Worm (Caenorhabditis elegans) whole organism, young adult: ENCODE results near the gene madf-3.

Experiments
- B0336.3 ChIP-seq: fragments of 200-800 bp; sonication (Bioruptor generic); IDR thresholded peaks from 2 replicates; pipeline ENCODE4 v1.3.6; 2022; ENCODE audit warnings: missing genetic modification characterization, missing compliant biosample characterization
- D2030.7 ChIP-seq: fragments of 200-800 bp; sonication (Bioruptor generic); IDR thresholded peaks from 2 replicates; pipeline ENCODE4 v1.3.6; 2022; ENCODE audit warnings: missing genetic modification reagents, missing genetic modification characterization, missing compliant biosample characterization
- F33H1.4 ChIP-seq: fragments of 200-800 bp; sonication (Bioruptor generic); IDR thresholded peaks from 2 replicates; pipeline ENCODE4 v1.3.6; 2022; ENCODE audit warnings: missing genetic modification reagents, missing genetic modification characterization, missing compliant biosample characterization
- F37B4.10 ChIP-seq: fragments of 200-800 bp; sonication (Bioruptor generic); IDR thresholded peaks from 2 replicates; pipeline ENCODE4 v1.3.6; 2022; ENCODE audit warnings: missing genetic modification characterization, missing compliant biosample characterization
- F55B11.4 ChIP-seq: sonication (generic microtip); optimal IDR thresholded peaks from 2 replicates; lab custom pipeline; 2016; ENCODE audit warnings: missing compliant biosample characterization, missing genetic modification characterization, borderline replicate concordance; ENCODE audit not compliant: insufficient read depth
- F57C9.4 ChIP-seq: sonication (generic microtip); optimal IDR thresholded peaks from 2 replicates; lab custom pipeline; 2017; ENCODE audit warnings: mild to moderate bottlenecking, missing genetic modification characterization, missing compliant biosample characterization
- K11D2.4 ChIP-seq: fragments of 200-800 bp; sonication (Bioruptor generic); IDR thresholded peaks from 2 replicates; pipeline ENCODE4 v1.3.6; 2022; ENCODE audit warnings: missing genetic modification reagents, missing genetic modification characterization, missing compliant biosample characterization
- K12H6.12 ChIP-seq: fragments of 200-800 bp; sonication (Bioruptor generic); optimal IDR thresholded peaks from 2 replicates; lab custom pipeline; 2018; ENCODE audit warnings: mild to moderate bottlenecking, missing genetic modification characterization, missing compliant biosample characterization
- T07F8.4 ChIP-seq: sonication (generic microtip); optimal IDR thresholded peaks from 2 replicates; lab custom pipeline; 2016; ENCODE audit warnings: mild to moderate bottlenecking, missing genetic modification characterization, moderate library complexity, missing compliant biosample characterization
- Y53F4B.3 ChIP-seq: fragments of 200-800 bp; sonication (Bioruptor generic); IDR thresholded peaks from 2 replicates; pipeline ENCODE4 v1.3.6; 2022; ENCODE audit warnings: missing genetic modification reagents, missing genetic modification characterization, missing compliant biosample characterization
- Y95B8A.8 ChIP-seq: fragments of 200-800 bp; sonication (Bioruptor generic); IDR thresholded peaks from 2 replicates; pipeline ENCODE4 v1.3.6; 2022; ENCODE audit warnings: missing genetic modification reagents, missing genetic modification characterization, missing compliant biosample characterization
- aptf-3 ChIP-seq: fragments of 200-800 bp; sonication (Bioruptor generic); IDR thresholded peaks from 2 replicates; pipeline ENCODE4 v1.3.6; 2022; ENCODE audit warnings: missing genetic modification characterization, missing compliant biosample characterization
- atf-7 ChIP-seq: sonication (generic microtip); optimal IDR thresholded peaks from 2 replicates; lab custom pipeline; 2017; ENCODE audit warnings: mild to moderate bottlenecking, missing genetic modification characterization, missing compliant biosample characterization
- attf-3 ChIP-seq: fragments of 200-800 bp; sonication (Bioruptor generic); conservative IDR thresholded peaks from 2 replicates; pipeline ENCODE4 v1.3.6; 2022; ENCODE audit warnings: missing genetic modification reagents, missing genetic modification characterization, missing compliant biosample characterization
- attf-6 ChIP-seq: fragments of 200-800 bp; sonication (Bioruptor generic); IDR thresholded peaks from 2 replicates; pipeline ENCODE4 v1.3.6; 2022; ENCODE audit warnings: missing genetic modification reagents, missing genetic modification characterization, missing compliant biosample characterization
- bed-1 ChIP-seq: fragments of 200-800 bp; sonication (Bioruptor generic); IDR thresholded peaks from 2 replicates; pipeline ENCODE4 v1.3.6; 2022; ENCODE audit warnings: missing genetic modification reagents, missing genetic modification characterization, missing compliant biosample characterization
- ceh-27 ChIP-seq: fragments of 200-800 bp; sonication (Bioruptor generic); optimal IDR thresholded peaks from 2 replicates; lab custom pipeline; 2018; ENCODE audit warnings: mild to moderate bottlenecking, missing genetic modification characterization, moderate library complexity, missing compliant biosample characterization
- ceh-91 ChIP-seq: fragments of 200-800 bp; sonication (Bioruptor generic); IDR thresholded peaks from 2 replicates; pipeline ENCODE4 v1.3.6; 2022; ENCODE audit warnings: missing genetic modification reagents, missing genetic modification characterization, missing compliant biosample characterization
- dpff-1 ChIP-seq: sonication (generic microtip); optimal IDR thresholded peaks from 2 replicates; lab custom pipeline; 2017; ENCODE audit warnings: mild to moderate bottlenecking, missing genetic modification characterization, missing compliant biosample characterization
- efl-1 ChIP-seq: fragments of 150-350 bp; optimal IDR thresholded peaks from 2 replicates; lab custom pipeline; 2014; ENCODE audit warnings: missing biosample characterization, missing genetic modification reagents, missing genetic modification characterization
- fkh-3 ChIP-seq: sonication (generic microtip); optimal IDR thresholded peaks from 2 replicates; lab custom pipeline; 2016; ENCODE audit warnings: mild to moderate bottlenecking, missing genetic modification characterization, missing compliant biosample characterization
- him-1 ChIP-seq: sonication (generic microtip); optimal IDR thresholded peaks from 2 replicates; lab custom pipeline; 2016; ENCODE audit warnings: missing genotype, missing genetic modification reagents, missing genetic modification characterization, missing compliant biosample characterization
- let-526 ChIP-seq: fragments of 200-800 bp; sonication (Bioruptor generic); IDR thresholded peaks from 2 replicates; pipeline ENCODE4 v1.3.6; 2022; ENCODE audit warnings: missing genetic modification reagents, missing genetic modification characterization, missing compliant biosample characterization
- lin-35 ChIP-seq, 3 experiments: fragments of 150-350 bp in 2 of 3; sonication (generic microtip) in 1 of 3; optimal IDR thresholded peaks; 2 replicates each; lab custom pipeline; 2014 to 2018; ENCODE audit warnings: missing biosample characterization in 3 of 3, missing genetic modification characterization in 3 of 3, missing genetic modification reagents in 3 of 3
- lin-54 ChIP-seq: fragments of 200-800 bp; sonication (Bioruptor generic); optimal IDR thresholded peaks from 2 replicates; lab custom pipeline; 2018; ENCODE audit warnings: mild to moderate bottlenecking, missing genetic modification characterization, missing compliant biosample characterization
- lsl-1 ChIP-seq: fragments of 200-800 bp; sonication (Bioruptor generic); optimal IDR thresholded peaks from 2 replicates; lab custom pipeline; 2018; ENCODE audit warnings: mild to moderate bottlenecking, missing genetic modification characterization, moderate library complexity, missing compliant biosample characterization
- madf-3 ChIP-seq: fragments of 200-800 bp; sonication (Bioruptor generic); IDR thresholded peaks from 2 replicates; pipeline ENCODE4 v1.3.6; 2022; ENCODE audit warnings: missing genetic modification reagents, missing genetic modification characterization, missing compliant biosample characterization
- madf-6 ChIP-seq: fragments of 200-800 bp; sonication (Bioruptor generic); IDR thresholded peaks from 2 replicates; pipeline ENCODE4 v1.3.6; 2022; ENCODE audit warnings: missing genetic modification reagents, missing genetic modification characterization, missing compliant biosample characterization
- madf-8 ChIP-seq: fragments of 200-800 bp; sonication (Bioruptor generic); conservative IDR thresholded peaks from 2 replicates; pipeline ENCODE4 v1.3.6; 2022; ENCODE audit warnings: missing genetic modification reagents, missing genetic modification characterization, missing compliant biosample characterization
- mes-4 ChIP-seq: sonication (generic microtip); optimal IDR thresholded peaks from 2 replicates; lab custom pipeline; 2016; ENCODE audit warnings: missing genotype, missing genetic modification characterization, missing compliant biosample characterization
- pbrm-1 ChIP-seq: fragments of 200-800 bp; sonication (Bioruptor generic); IDR thresholded peaks from 2 replicates; pipeline ENCODE4 v1.3.6; 2022; ENCODE audit warnings: missing genetic modification reagents, missing genetic modification characterization, missing compliant biosample characterization
- pha-4 ChIP-seq: fragments of 150-350 bp; sonication (generic microtip); optimal IDR thresholded peaks from 2 replicates; lab custom pipeline; 2014; ENCODE audit warnings: missing biosample characterization, missing genetic modification reagents, missing genetic modification characterization
- rec-8 ChIP-seq, 2 experiments: sonication (generic microtip); optimal IDR thresholded peaks; 2 replicates each; lab custom pipeline; 2016; ENCODE audit warnings: mild to moderate bottlenecking in 2 of 2, missing genetic modification characterization in 2 of 2, missing genetic modification reagents in 2 of 2, missing genotype in 2 of 2, missing biosample characterization in 1 of 2, missing compliant biosample characterization in 1 of 2, moderate library complexity in 1 of 2
- rpc-1 ChIP-seq, 2 experiments: fragments of 150-350 bp in 1 of 2; sonication (generic microtip) in 1 of 2; optimal IDR thresholded peaks; 2 replicates each; lab custom pipeline; 2014 to 2018; ENCODE audit warnings: missing biosample characterization in 1 of 2, missing genetic modification characterization in 1 of 2, missing genetic modification reagents in 1 of 2, missing genotype in 1 of 2
- sea-2 ChIP-seq: fragments of 200-800 bp; sonication (Bioruptor generic); IDR thresholded peaks from 2 replicates; pipeline ENCODE4 v1.3.6; 2022; ENCODE audit warnings: missing genetic modification characterization, missing compliant biosample characterization
- snpc-3.4 ChIP-seq: sonication (generic microtip); optimal IDR thresholded peaks from 2 replicates; lab custom pipeline; 2017; ENCODE audit warnings: missing genetic modification characterization, mild to moderate bottlenecking, missing compliant biosample characterization, antibody characterized with exemption, moderate library complexity, missing genotype, missing genetic modification reagents
- snpc-4 ChIP-seq, 5 experiments: fragments of 150-350 bp in 1 of 5; sonication (generic microtip) in 4 of 5; optimal IDR thresholded peaks; 2 replicates each; lab custom pipeline; 2014 to 2018; ENCODE audit warnings: missing genetic modification characterization in 5 of 5, missing biosample characterization in 3 of 5, antibody characterized with exemption in 2 of 5, mild to moderate bottlenecking in 2 of 5, missing compliant biosample characterization in 2 of 5, missing genotype in 2 of 5, moderate library complexity in 2 of 5, missing genetic modification reagents in 1 of 5
- sptf-2 ChIP-seq: fragments of 200-800 bp; sonication (Bioruptor generic); optimal IDR thresholded peaks from 2 replicates; lab custom pipeline; 2018; ENCODE audit warnings: mild to moderate bottlenecking, missing genetic modification characterization, missing compliant biosample characterization
- xnd-1 ChIP-seq: sonication (generic microtip); optimal IDR thresholded peaks from 2 replicates; lab custom pipeline; 2016; ENCODE audit warnings: missing genotype, missing genetic modification reagents, missing genetic modification characterization, missing compliant biosample characterization
- zfh-2 ChIP-seq: fragments of 200-800 bp; sonication (Bioruptor generic); conservative IDR thresholded peaks from 2 replicates; pipeline ENCODE4 v1.3.6; 2022; ENCODE audit warnings: missing genetic modification reagents, missing genetic modification characterization, missing compliant biosample characterization
- ztf-25 ChIP-seq: fragments of 200-800 bp; sonication (Bioruptor generic); IDR thresholded peaks from 2 replicates; pipeline ENCODE4 v1.3.6; 2022; ENCODE audit warnings: missing genetic modification reagents, missing genetic modification characterization, missing compliant biosample characterization
- ztf-26 ChIP-seq: sonication (generic microtip); optimal IDR thresholded peaks from 2 replicates; lab custom pipeline; 2017; ENCODE audit warnings: missing genetic modification characterization, missing compliant biosample characterization
- ztf-3 ChIP-seq: fragments of 200-800 bp; sonication (Bioruptor generic); optimal IDR thresholded peaks from 2 replicates; lab custom pipeline; 2018; ENCODE audit warnings: mild to moderate bottlenecking, missing genetic modification characterization, missing compliant biosample characterization

The madf-3 gene

ce11 chrII:4372406-4372805 lies 37.9 kb downstream of the madf-3 start, which contains the start of gene paic-1 (continued):
- TF ChIP-seq aptf-3 (GFP tag; lab: Robert Waterston, UW) (no peak), F55B11.4 (no peak), F57C9.4 (tag; lab: Kevin White, UChicago) (no peak), attf-6 (GFP tag; lab: Robert Waterston, UW) (no peak), B0336.3 (peak; percentile 53; the same call in 1 of the 2 replicates), mes-4 (tag; lab: Kevin White, UChicago) (no peak), Y53F4B.3 (GFP tag; lab: Robert Waterston, UW) (no peak), K12H6.12 (no peak), him-1 (tag; lab: Kevin White, UChicago) (no peak), dpff-1 (tag; lab: Kevin White, UChicago) (no peak), lin-35 (GFP tag; optimal IDR thresholded peaks at IDR 0.05; lab: Kevin White, UChicago) (peak in 1 of 3 experiments; percentile 37), ceh-27 (GFP tag; lab: Kevin White, UChicago) (no peak), bed-1 (no peak), snpc-3.4 (tag; lab: Kevin White, UChicago) (no peak), attf-3 (no peak), let-526 (GFP tag; lab: Robert Waterston, UW) (no peak), pha-4 (tag; lab: Kevin White, UChicago) (no peak), snpc-4 (GFP tag; optimal IDR thresholded peaks at IDR 0.05; lab: Kevin White, UChicago) (no peak), snpc-4 (tag; optimal IDR thresholded peaks at IDR 0.05; lab: Kevin White, UChicago) (no peak), ztf-26 (tag; lab: Kevin White, UChicago) (no peak), rpc-1 (optimal IDR thresholded peaks at IDR 0.05; lab: Kevin White, UChicago) (no peak), rpc-1 (tag; optimal IDR thresholded peaks at IDR 0.05; lab: Kevin White, UChicago) (no peak), F37B4.10 (GFP tag; lab: Robert Waterston, UW) (no peak), fkh-3 (tag; lab: Kevin White, UChicago) (no peak), Y95B8A.8 (GFP tag; lab: Robert Waterston, UW) (0 out of 2 replicates have a peak, but pooled peaks have one; percentile 51), rec-8 (tag; optimal IDR thresholded peaks at IDR 0.05; lab: Kevin White, UChicago) (no peak), atf-7 (tag; lab: Kevin White, UChicago) (no peak), madf-6 (GFP tag; lab: Robert Waterston, UW) (peak; percentile 32)

DNA sequence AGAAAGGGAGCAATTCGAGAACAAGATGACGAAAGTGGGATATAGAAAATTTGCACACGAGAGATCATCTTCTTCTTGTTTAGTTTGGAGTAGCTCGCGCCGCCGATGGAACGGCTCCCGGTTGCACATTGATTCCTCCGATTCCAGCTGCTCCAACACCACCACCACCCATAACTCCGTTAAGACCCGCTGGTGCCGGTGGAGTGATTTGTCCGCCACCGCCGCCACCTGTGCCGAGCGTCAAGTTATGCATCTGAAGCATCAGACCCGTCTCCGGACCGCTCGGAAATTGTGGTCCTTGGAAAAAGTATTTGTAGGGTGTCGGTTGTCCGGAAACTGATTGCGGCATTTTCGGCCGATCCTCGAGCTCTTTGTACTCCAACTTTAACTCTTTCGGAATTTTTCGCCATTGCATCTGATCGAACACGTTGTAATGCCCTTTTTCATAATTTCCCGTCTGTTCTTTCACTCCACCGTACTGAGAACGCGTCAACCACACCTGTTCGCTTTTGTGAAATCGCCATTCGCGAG lies 38.4 kb downstream of the madf-3 start:
- TF ChIP-seq zfh-2 (GFP tag; lab: Robert Waterston, UW) (peak; percentile 81), madf-3 (0 out of 2 replicates have a peak, but pooled peaks have one; percentile 68), bed-1 (0 out of 2 replicates have a peak, but pooled peaks have one; percentile 50), pbrm-1 (GFP tag; lab: Robert Waterston, UW) (no peak), aptf-3 (GFP tag; lab: Robert Waterston, UW) (no peak), K11D2.4 (GFP tag; lab: Robert Waterston, UW) (no peak), sptf-2 (GFP tag; lab: Kevin White, UChicago) (no peak), madf-6 (GFP tag; lab: Robert Waterston, UW) (no peak), sea-2 (0 out of 2 replicates have a peak, but pooled peaks have one; percentile 24), atf-7 (tag; lab: Kevin White, UChicago) (no peak)

ce11 chrII:4374885-4375284 lies 40.3 kb downstream of the madf-3 start:
- peak; percentile 59 for TF ChIP-seq lsl-1
- TF ChIP-seq ceh-91 (GFP tag; lab: Robert Waterston, UW): peak; percentile 68
- peak; percentile 54 for TF ChIP-seq F33H1.4 (GFP tag; lab: Robert Waterston, UW)
- TF ChIP-seq ztf-3: no peak
- peak; percentile 28 for TF ChIP-seq lin-54 (GFP tag; lab: Kevin White, UChicago)
- peak; percentile 88 for TF ChIP-seq madf-6 (GFP tag; lab: Robert Waterston, UW)
- TF ChIP-seq madf-8 (GFP tag; lab: Robert Waterston, UW): peak; percentile 76
- peak; percentile 29; the same call in 1 of the 2 replicates for TF ChIP-seq D2030.7 (GFP tag; lab: Robert Waterston, UW)
- peak; percentile 64 for TF ChIP-seq xnd-1 (tag; lab: Kevin White, UChicago)
- no peak for TF ChIP-seq ztf-25
- no peak for TF ChIP-seq T07F8.4 (tag; lab: Kevin White, UChicago)
- TF ChIP-seq efl-1 (GFP tag; lab: Kevin White, UChicago): peak; percentile 72
